Fruit fly (Drosophila melanogaster) whole organism, wandering third instar larva: ENCODE results near the gene CG15169.

Experiments used
- Abd-B ChIP-seq: fragments of >200 bp; optimal IDR thresholded peaks from 2 replicates; lab custom pipeline; 2017; ENCODE audit warnings: missing biosample characterization, missing genetic modification characterization
- CG32264 ChIP-seq: fragments of 200-800 bp; sonication (Bioruptor generic); optimal IDR thresholded peaks from 2 replicates; lab custom pipeline; 2016; ENCODE audit warnings: missing biosample characterization, missing genetic modification characterization
- CrebA ChIP-seq: fragments of 200-800 bp; sonication (Bioruptor generic); optimal IDR thresholded peaks from 2 replicates; lab custom pipeline; 2016; ENCODE audit warnings: missing biosample characterization, mild to moderate bottlenecking, missing genetic modification characterization, borderline replicate concordance
- Dfd ChIP-seq: fragments of >200 bp; optimal IDR thresholded peaks from 2 replicates; lab custom pipeline; 2017; ENCODE audit warnings: missing biosample characterization, missing genetic modification characterization
- Dif ChIP-seq: fragments of 200-275, 200-300 bp; sonication (Bioruptor generic); optimal IDR thresholded peaks from 2 replicates; lab custom pipeline; 2018; ENCODE audit warnings: missing biosample characterization, missing genetic modification characterization; ENCODE audit not compliant: partially characterized antibody
- GATAd ChIP-seq: sonication (Bioruptor generic); optimal IDR thresholded peaks from 2 replicates; lab custom pipeline; 2016; ENCODE audit warnings: missing biosample characterization, missing genetic modification characterization
- HLH106 ChIP-seq: fragments of 200-800 bp; optimal IDR thresholded peaks from 3 replicates; lab custom pipeline; 2019; ENCODE audit warnings: missing biosample characterization, mild to moderate bottlenecking, missing genetic modification characterization, moderate library complexity
- Hnf4 ChIP-seq: fragments of 200-800 bp; sonication (Bioruptor generic); optimal IDR thresholded peaks from 2 replicates; lab custom pipeline; 2016; ENCODE audit warnings: missing biosample characterization, mild to moderate bottlenecking, missing genetic modification characterization
- Hr78 ChIP-seq: fragments of >200 bp; optimal IDR thresholded peaks from 2 replicates; lab custom pipeline; 2017; ENCODE audit warnings: missing biosample characterization, missing genetic modification characterization
- Hr83 ChIP-seq: fragments of 200-300 bp; sonication (Bioruptor generic); optimal IDR thresholded peaks from 2 replicates; lab custom pipeline; 2016; ENCODE audit warnings: missing biosample characterization, mild to moderate bottlenecking, missing genetic modification characterization, moderate library complexity; ENCODE audit not compliant: poor library complexity, severe bottlenecking
- Jra ChIP-seq: sonication (Bioruptor generic); optimal IDR thresholded peaks from 2 replicates; lab custom pipeline; 2016; ENCODE audit warnings: missing biosample characterization, missing genetic modification characterization
- Myc ChIP-seq: fragments of >200 bp; optimal IDR thresholded peaks from 2 replicates; lab custom pipeline; 2017
- N ChIP-seq: fragments of >200 bp; optimal IDR thresholded peaks from 2 replicates; lab custom pipeline; 2018; ENCODE audit warnings: missing biosample characterization, missing external identifiers, missing genetic modification characterization
- OdsH ChIP-seq: fragments of 200-800 bp; sonication (Bioruptor generic); optimal IDR thresholded peaks from 2 replicates; lab custom pipeline; 2016; ENCODE audit warnings: missing biosample characterization, mild to moderate bottlenecking, missing genetic modification characterization
- Rel ChIP-seq, 2 experiments: fragments of 200-800 bp; sonication (Bioruptor generic) in 1 of 2; optimal IDR thresholded peaks; 2 replicates in 1 of 2; 3 replicates in 1 of 2; lab custom pipeline; 2016 to 2019; ENCODE audit warnings: mild to moderate bottlenecking in 2 of 2, missing biosample characterization in 2 of 2, missing genetic modification characterization in 2 of 2, moderate library complexity in 1 of 2
- Sp1 ChIP-seq: fragments of 200-800 bp; sonication (Bioruptor generic); optimal IDR thresholded peaks from 3 replicates; lab custom pipeline; 2019; ENCODE audit warnings: missing biosample characterization, mild to moderate bottlenecking, missing genetic modification characterization, moderate library complexity
- Vsx2 ChIP-seq: fragments of 200-300, 225-300 bp; sonication (Bioruptor generic); optimal IDR thresholded peaks from 2 replicates; lab custom pipeline; 2018; ENCODE audit warnings: missing biosample characterization, missing genetic modification characterization; ENCODE audit not compliant: partially characterized antibody
- br ChIP-seq: fragments of 200-800 bp; sonication (Bioruptor generic); optimal IDR thresholded peaks from 2 replicates; lab custom pipeline; 2016; ENCODE audit warnings: missing biosample characterization, missing genetic modification characterization
- brk ChIP-seq: fragments of 200-800 bp; sonication (Bioruptor generic); optimal IDR thresholded peaks from 2 replicates; lab custom pipeline; 2016; ENCODE audit warnings: missing biosample characterization, mild to moderate bottlenecking, missing genetic modification characterization
- dl ChIP-seq, 2 experiments: fragments of 175-275, 200-275 bp in 1 of 2; fragments of 200-275 bp in 1 of 2; sonication (Bioruptor generic); optimal IDR thresholded peaks; lab custom pipeline; 2018; ENCODE audit warnings: mild to moderate bottlenecking in 2 of 2, missing biosample characterization in 2 of 2, missing genetic modification characterization in 2 of 2, moderate library complexity in 2 of 2; ENCODE audit not compliant: partially characterized antibody in 2 of 2, insufficient read depth in 1 of 2
- dsf ChIP-seq: sonication (Bioruptor generic); optimal IDR thresholded peaks from 2 replicates; lab custom pipeline; 2016; ENCODE audit warnings: missing biosample characterization, missing genetic modification characterization, borderline replicate concordance
- ey ChIP-seq: fragments of 200-800 bp; sonication (Bioruptor generic); optimal IDR thresholded peaks from 2 replicates; lab custom pipeline; 2016; ENCODE audit warnings: missing biosample characterization, missing genetic modification characterization
- foxo ChIP-seq, 2 experiments: fragments of 200-800 bp; sonication (Bioruptor generic); optimal IDR thresholded peaks; 2 replicates in 1 of 2; 3 replicates in 1 of 2; lab custom pipeline; 2016 to 2017; ENCODE audit warnings: missing biosample characterization in 2 of 2, missing genetic modification characterization in 2 of 2
- fru ChIP-seq: fragments of 200-800 bp; sonication (Bioruptor generic); optimal IDR thresholded peaks from 3 replicates; lab custom pipeline; 2016; ENCODE audit warnings: missing biosample characterization, mild to moderate bottlenecking, missing genetic modification characterization
- h ChIP-seq: fragments of 200-800 bp; sonication (Bioruptor generic); optimal IDR thresholded peaks from 3 replicates; lab custom pipeline; 2016; ENCODE audit warnings: missing biosample characterization, mild to moderate bottlenecking, missing genetic modification characterization
- jim ChIP-seq: fragments of 175-275, 200-325 bp; sonication (Bioruptor generic); optimal IDR thresholded peaks from 2 replicates; lab custom pipeline; 2016; ENCODE audit warnings: missing biosample characterization, mild to moderate bottlenecking, missing genetic modification characterization
- pan ChIP-seq: fragments of >200 bp; optimal IDR thresholded peaks from 2 replicates; lab custom pipeline; 2017
- psq ChIP-seq: fragments of 200-800 bp; sonication (Bioruptor generic); optimal IDR thresholded peaks from 3 replicates; lab custom pipeline; 2017; ENCODE audit warnings: missing biosample characterization, mild to moderate bottlenecking, missing genetic modification characterization, moderate library complexity
- rgr ChIP-seq: fragments of 200-800 bp; sonication (Bioruptor generic); optimal IDR thresholded peaks from 3 replicates; lab custom pipeline; 2016; ENCODE audit warnings: missing biosample characterization, mild to moderate bottlenecking, missing genetic modification characterization
- sage ChIP-seq: fragments of 200-800 bp; sonication (Bioruptor generic); optimal IDR thresholded peaks from 2 replicates; lab custom pipeline; 2016; ENCODE audit warnings: missing biosample characterization, mild to moderate bottlenecking, missing genetic modification characterization
- sv ChIP-seq: fragments of 200-800 bp; sonication (Bioruptor generic); optimal IDR thresholded peaks from 3 replicates; lab custom pipeline; 2016; ENCODE audit warnings: missing biosample characterization, missing genetic modification characterization
- usp ChIP-seq: fragments of >200 bp; optimal IDR thresholded peaks from 2 replicates; lab custom pipeline; 2017; ENCODE audit warnings: missing biosample characterization, missing genetic modification characterization
- woc ChIP-seq: sonication (Bioruptor generic); optimal IDR thresholded peaks from 2 replicates; lab custom pipeline; 2016; ENCODE audit warnings: missing biosample characterization, mild to moderate bottlenecking, missing genetic modification characterization

The CG15169 gene

dm6 chr2L:19014881-19015366 is 24.1 kb downstream of the CG15169 start:
- TF ChIP-seq Vsx2 (GFP tag; lab: Kevin White, UChicago): peak; percentile 13
- no peak for TF ChIP-seq OdsH (GFP tag; lab: Kevin White, UChicago)

- TF ChIP-seq GATAd (GFP tag; lab: Kevin White, UChicago) (no peak), CG32264 (GFP tag; lab: Kevin White, UChicago) (no peak), CrebA (GFP tag; lab: Kevin White, UChicago) (no peak), Rel (GFP tag; optimal IDR thresholded peaks at IDR 0.05; lab: Kevin White, UChicago) (no peak), Rel (tag; optimal IDR thresholded peaks at IDR 0.05; lab: Kevin White, UChicago) (no peak), br (GFP tag; lab: Kevin White, UChicago) (no peak), HLH106 (no peak), Sp1 (GFP tag; lab: Kevin White, UChicago) (no peak)
- TF ChIP-seq, all 38 proteins: peak for 0
These were observed 24.8 kb downstream of the CG15169 start for dm6 chr2L:19015628-19016027.

- no peak for TF ChIP-seq Dfd (GFP tag; lab: Kevin White, UChicago)
- no peak for TF ChIP-seq Myc (lab: Kevin White, UChicago)
- no peak for TF ChIP-seq Hnf4 (GFP tag; lab: Kevin White, UChicago)
- no peak for TF ChIP-seq pan (lab: Kevin White, UChicago)
- no peak for TF ChIP-seq HLH106
- TF ChIP-seq sv (GFP tag; lab: Kevin White, UChicago): no peak
- no peak for TF ChIP-seq woc (GFP tag; lab: Kevin White, UChicago)
- no peak for TF ChIP-seq Hr78 (GFP tag; lab: Kevin White, UChicago)
- no peak for TF ChIP-seq N (GFP tag; lab: Kevin White, UChicago)
- no peak for TF ChIP-seq usp (GFP tag; lab: Kevin White, UChicago)
- no peak for TF ChIP-seq sage
- TF ChIP-seq dsf (GFP tag; lab: Kevin White, UChicago): no peak
- TF ChIP-seq h (GFP tag; lab: Kevin White, UChicago): no peak
- TF ChIP-seq rgr (GFP tag; lab: Kevin White, UChicago): no peak
- TF ChIP-seq psq (GFP tag; lab: Kevin White, UChicago): no peak
- TF ChIP-seq OdsH (GFP tag; lab: Kevin White, UChicago): no peak
- TF ChIP-seq br (GFP tag; lab: Kevin White, UChicago): no peak
- TF ChIP-seq dl (GFP tag; optimal IDR thresholded peaks at IDR 0.05; lab: Kevin White, UChicago; ENCODE audit: insufficient read depth in 1 of 2, partially characterized antibody in 2 of 2): no peak
- no peak for TF ChIP-seq jim (GFP tag; lab: Kevin White, UChicago)
These were observed 26.2 kb downstream of the CG15169 start for dm6 chr2L:19017060-19017459.

dm6 chr2L:19018266-19018665 is 27.4 kb downstream of the CG15169 start:
- TF ChIP-seq Hr78 (GFP tag; lab: Kevin White, UChicago) (no peak), Rel (GFP tag; optimal IDR thresholded peaks at IDR 0.05; lab: Kevin White, UChicago) (no peak), Rel (tag; optimal IDR thresholded peaks at IDR 0.05; lab: Kevin White, UChicago) (no peak), fru (GFP tag; lab: Kevin White, UChicago) (no peak), foxo (GFP tag; optimal IDR thresholded peaks at IDR 0.05; lab: Kevin White, UChicago) (no peak), woc (GFP tag; lab: Kevin White, UChicago) (no peak), Dif (GFP tag; lab: Kevin White, UChicago) (no peak), ey (GFP tag; lab: Kevin White, UChicago) (no peak), GATAd (GFP tag; lab: Kevin White, UChicago) (no peak), jim (GFP tag; lab: Kevin White, UChicago) (no peak), dsf (GFP tag; lab: Kevin White, UChicago) (no peak), Hr83 (GFP tag; lab: Kevin White, UChicago) (no peak), brk (GFP tag; lab: Kevin White, UChicago) (no peak), h (GFP tag; lab: Kevin White, UChicago) (no peak), Jra (GFP tag; lab: Kevin White, UChicago) (no peak), HLH106 (no peak), Abd-B (GFP tag; lab: Kevin White, UChicago) (no peak), Hnf4 (GFP tag; lab: Kevin White, UChicago) (no peak), br (GFP tag; lab: Kevin White, UChicago) (no peak), Vsx2 (GFP tag; lab: Kevin White, UChicago) (no peak), OdsH (GFP tag; lab: Kevin White, UChicago) (no peak)
